Worm (Caenorhabditis elegans) whole organism, early embryonic: ENCODE results near the gene C46E10.3.

Experiments used
- F13C5.2 ChIP-seq: sonication (generic microtip); optimal IDR thresholded peaks from 2 replicates; lab custom pipeline; 2017; ENCODE audit warnings: mild to moderate bottlenecking, missing genetic modification characterization, inconsistent platforms, missing compliant biosample characterization
- ama-1 ChIP-seq: fragments of 150-350 bp; optimal IDR thresholded peaks from 2 replicates; lab custom pipeline; 2014
- ceh-36 ChIP-seq: sonication (generic microtip); optimal IDR thresholded peaks from 2 replicates; lab custom pipeline; 2016; ENCODE audit warnings: missing genetic modification characterization, inconsistent platforms, missing compliant biosample characterization
- ets-7 ChIP-seq: sonication (generic microtip); optimal IDR thresholded peaks from 2 replicates; lab custom pipeline; 2016; ENCODE audit warnings: missing genotype, missing genetic modification characterization, missing compliant biosample characterization
- hmg-4 ChIP-seq: fragments of 200-800 bp; sonication (Bioruptor generic); optimal IDR thresholded peaks from 2 replicates; lab custom pipeline; 2018; ENCODE audit warnings: mild to moderate bottlenecking, missing genetic modification characterization, missing compliant biosample characterization

- TF ChIP-seq ets-7 (no peak), ceh-36 (tag; lab: Kevin White, UChicago) (no peak), ama-1 (lab: Kevin White, UChicago) (no peak), F13C5.2 (tag; lab: Kevin White, UChicago) (no peak), hmg-4 (GFP tag; lab: Kevin White, UChicago) (no peak)
These were observed 36.5 kb upstream of the C46E10.3 start for ce11 chrII:3684487-3685067.
